Worm (Caenorhabditis elegans) whole organism, L1 larva: ENCODE data around the gene mmad-1.

Experiments
- alr-1 ChIP-seq: fragments of 200-800 bp; sonication (Bioruptor generic); optimal IDR thresholded peaks from 2 replicates; lab custom pipeline; 2018; ENCODE audit warnings: borderline replicate concordance, mild to moderate bottlenecking, missing genetic modification characterization, missing compliant biosample characterization
- ceh-90 ChIP-seq: sonication (generic microtip); optimal IDR thresholded peaks from 2 replicates; lab custom pipeline; 2016; ENCODE audit warnings: missing genetic modification characterization, missing compliant biosample characterization
- elt-2 ChIP-seq: sonication (generic microtip); optimal IDR thresholded peaks from 2 replicates; lab custom pipeline; 2016; ENCODE audit warnings: missing genetic modification characterization, mild to moderate bottlenecking, inconsistent platforms, missing compliant biosample characterization, missing genetic modification reagents
- fkh-10 ChIP-seq: sonication (generic microtip); optimal IDR thresholded peaks from 2 replicates; lab custom pipeline; 2017; ENCODE audit warnings: missing biosample characterization, missing genetic modification reagents, missing genetic modification characterization
- lsy-2 ChIP-seq, 2 experiments: fragments of 150-350 bp; optimal IDR thresholded peaks; 2 replicates each; lab custom pipeline; 2014; ENCODE audit warnings: missing biosample characterization in 2 of 2, missing genetic modification characterization in 2 of 2
- nhr-77 ChIP-seq: fragments of 150-350 bp; optimal IDR thresholded peaks from 2 replicates; lab custom pipeline; 2014; ENCODE audit warnings: missing biosample characterization, missing genetic modification characterization
- nhr-90 ChIP-seq: sonication (generic microtip); optimal IDR thresholded peaks from 2 replicates; lab custom pipeline; 2016; ENCODE audit warnings: mild to moderate bottlenecking, missing genetic modification characterization, missing compliant biosample characterization; ENCODE audit not compliant: poor library complexity
- skn-1 ChIP-seq: fragments of 150-350 bp; optimal IDR thresholded peaks from 2 replicates; lab custom pipeline; 2014; ENCODE audit warnings: missing biosample characterization, missing genetic modification characterization
- unc-30 ChIP-seq: sonication (generic microtip); optimal IDR thresholded peaks from 2 replicates; lab custom pipeline; 2017; ENCODE audit warnings: missing biosample characterization, missing genetic modification characterization

ce11 chrIII:13527424-13528097 is 21.2 kb downstream of the mmad-1 start, which contains the start of gene lron-13:
- no peak for TF ChIP-seq fkh-10 (GFP tag; lab: Kevin White, UChicago)
- TF ChIP-seq lsy-2 (tag; optimal IDR thresholded peaks at IDR 0.05; lab: Kevin White, UChicago), result no peak
- TF ChIP-seq alr-1, result no peak
- TF ChIP-seq nhr-90, result peak; percentile 0
- TF ChIP-seq elt-2, result no peak
- TF ChIP-seq skn-1 (tag; lab: Kevin White, UChicago), result no peak
- TF ChIP-seq ceh-90 (tag; lab: Kevin White, UChicago), result no peak
- no peak for TF ChIP-seq nhr-77 (tag; lab: Kevin White, UChicago)
- TF ChIP-seq unc-30 (tag; lab: Kevin White, UChicago), result no peak
